Worm (Caenorhabditis elegans) whole organism, late embryonic: ENCODE data around the gene wbp-2.

Source experiments
- C08G9.2 ChIP-seq: sonication (generic microtip); optimal IDR thresholded peaks from 2 replicates; lab custom pipeline; 2016; ENCODE audit warnings: mild to moderate bottlenecking, missing genetic modification characterization, moderate library complexity, missing compliant biosample characterization
- F13H6.1 ChIP-seq: sonication (generic microtip); optimal IDR thresholded peaks from 2 replicates; lab custom pipeline; 2016; ENCODE audit warnings: missing genetic modification characterization, missing compliant biosample characterization
- K02D7.2 ChIP-seq: sonication (generic microtip); optimal IDR thresholded peaks from 2 replicates; lab custom pipeline; 2017; ENCODE audit warnings: mild to moderate bottlenecking, missing genetic modification characterization, missing compliant biosample characterization
- K09A11.1 ChIP-seq: sonication (generic microtip); optimal IDR thresholded peaks from 2 replicates; lab custom pipeline; 2017; ENCODE audit warnings: antibody characterized with exemption, mild to moderate bottlenecking, missing genetic modification characterization, missing compliant biosample characterization; ENCODE audit not compliant: insufficient read depth
- ceh-14 ChIP-seq: sonication (generic microtip); optimal IDR thresholded peaks from 2 replicates; lab custom pipeline; 2016; ENCODE audit warnings: missing genotype, missing genetic modification characterization, missing compliant biosample characterization
- ceh-2 ChIP-seq: sonication (generic microtip); optimal IDR thresholded peaks from 2 replicates; lab custom pipeline; 2016; ENCODE audit warnings: missing genotype, missing genetic modification characterization, missing compliant biosample characterization
- ceh-30 ChIP-seq: fragments of 150-350 bp; optimal IDR thresholded peaks from 2 replicates; lab custom pipeline; 2014; ENCODE audit warnings: missing biosample characterization, missing genetic modification characterization
- ceh-31 ChIP-seq: sonication (generic microtip); optimal IDR thresholded peaks from 2 replicates; lab custom pipeline; 2016; ENCODE audit warnings: missing genetic modification characterization, missing compliant biosample characterization
- ceh-34 ChIP-seq: sonication (generic microtip); optimal IDR thresholded peaks from 2 replicates; lab custom pipeline; 2016; ENCODE audit warnings: mild to moderate bottlenecking, missing genetic modification characterization, missing compliant biosample characterization
- ceh-48 ChIP-seq: sonication (generic microtip); optimal IDR thresholded peaks from 2 replicates; lab custom pipeline; 2016; ENCODE audit warnings: missing genetic modification characterization, inconsistent platforms, missing compliant biosample characterization
- ceh-6 ChIP-seq: fragments of 200-800 bp; sonication (Bioruptor generic); optimal IDR thresholded peaks from 2 replicates; lab custom pipeline; 2018; ENCODE audit warnings: mild to moderate bottlenecking, missing genetic modification characterization, missing compliant biosample characterization
- che-1 ChIP-seq: sonication (generic microtip); optimal IDR thresholded peaks from 2 replicates; lab custom pipeline; 2016; ENCODE audit warnings: mild to moderate bottlenecking, missing genetic modification characterization, missing compliant biosample characterization
- dve-1 ChIP-seq: sonication (generic microtip); optimal IDR thresholded peaks from 2 replicates; lab custom pipeline; 2017; ENCODE audit warnings: antibody characterized with exemption, mild to moderate bottlenecking, missing genetic modification characterization, missing compliant biosample characterization
- elt-2 ChIP-seq: sonication (generic microtip); optimal IDR thresholded peaks from 2 replicates; lab custom pipeline; 2016; ENCODE audit warnings: missing genetic modification reagents, missing genetic modification characterization, missing compliant biosample characterization
- hlh-13 ChIP-seq: fragments of 200-800 bp; sonication (Bioruptor generic); optimal IDR thresholded peaks from 2 replicates; lab custom pipeline; 2018; ENCODE audit warnings: mild to moderate bottlenecking, missing genetic modification characterization, missing compliant biosample characterization
- hlh-15 ChIP-seq: sonication (generic microtip); optimal IDR thresholded peaks from 2 replicates; lab custom pipeline; 2016; ENCODE audit warnings: missing genetic modification characterization, missing compliant biosample characterization
- hlh-30 ChIP-seq: sonication (generic microtip); optimal IDR thresholded peaks from 2 replicates; lab custom pipeline; 2017; ENCODE audit warnings: antibody characterized with exemption, missing genetic modification characterization, missing compliant biosample characterization; ENCODE audit not compliant: insufficient read depth
- lim-6 ChIP-seq: sonication (generic microtip); optimal IDR thresholded peaks from 2 replicates; lab custom pipeline; 2016; ENCODE audit warnings: missing genetic modification characterization, missing compliant biosample characterization
- mec-3 ChIP-seq: sonication (generic microtip); optimal IDR thresholded peaks from 2 replicates; lab custom pipeline; 2016; ENCODE audit warnings: borderline replicate concordance, missing genetic modification characterization, missing compliant biosample characterization
- nhr-11 ChIP-seq: fragments of 150-350 bp; optimal IDR thresholded peaks from 2 replicates; lab custom pipeline; 2014; ENCODE audit warnings: missing biosample characterization, missing genetic modification characterization
- pag-3 ChIP-seq: sonication (generic microtip); optimal IDR thresholded peaks from 2 replicates; lab custom pipeline; 2016; ENCODE audit warnings: missing compliant biosample characterization, missing genetic modification characterization, borderline replicate concordance
- pha-2 ChIP-seq: sonication (generic microtip); optimal IDR thresholded peaks from 2 replicates; lab custom pipeline; 2017; ENCODE audit warnings: mild to moderate bottlenecking, missing genetic modification characterization, missing compliant biosample characterization
- pqm-1 ChIP-seq: sonication (generic microtip); optimal IDR thresholded peaks from 2 replicates; lab custom pipeline; 2016; ENCODE audit warnings: missing genetic modification characterization, missing compliant biosample characterization
- sox-2 ChIP-seq: fragments of 200-800 bp; sonication (Bioruptor generic); IDR thresholded peaks from 2 replicates; pipeline ENCODE4 v1.3.6; 2022; ENCODE audit warnings: missing genetic modification reagents, missing genetic modification characterization, missing compliant biosample characterization
- sox-4 ChIP-seq: sonication (generic microtip); optimal IDR thresholded peaks from 2 replicates; lab custom pipeline; 2017; ENCODE audit warnings: mild to moderate bottlenecking, missing genetic modification characterization, inconsistent platforms, missing compliant biosample characterization
- syd-9 ChIP-seq: sonication (generic microtip); optimal IDR thresholded peaks from 2 replicates; lab custom pipeline; 2016; ENCODE audit warnings: mild to moderate bottlenecking, missing genetic modification characterization, moderate library complexity, missing compliant biosample characterization
- tbx-2 ChIP-seq: sonication (generic microtip); optimal IDR thresholded peaks from 2 replicates; lab custom pipeline; 2016; ENCODE audit warnings: missing genetic modification characterization, missing compliant biosample characterization
- unc-42 ChIP-seq: sonication (generic microtip); optimal IDR thresholded peaks from 2 replicates; lab custom pipeline; 2016; ENCODE audit warnings: missing genotype, missing genetic modification characterization, missing compliant biosample characterization
- unc-55 ChIP-seq: sonication (generic microtip); optimal IDR thresholded peaks from 2 replicates; lab custom pipeline; 2017; ENCODE audit warnings: missing biosample characterization, missing genetic modification reagents, missing genetic modification characterization

wbp-2 gene

DNA sequence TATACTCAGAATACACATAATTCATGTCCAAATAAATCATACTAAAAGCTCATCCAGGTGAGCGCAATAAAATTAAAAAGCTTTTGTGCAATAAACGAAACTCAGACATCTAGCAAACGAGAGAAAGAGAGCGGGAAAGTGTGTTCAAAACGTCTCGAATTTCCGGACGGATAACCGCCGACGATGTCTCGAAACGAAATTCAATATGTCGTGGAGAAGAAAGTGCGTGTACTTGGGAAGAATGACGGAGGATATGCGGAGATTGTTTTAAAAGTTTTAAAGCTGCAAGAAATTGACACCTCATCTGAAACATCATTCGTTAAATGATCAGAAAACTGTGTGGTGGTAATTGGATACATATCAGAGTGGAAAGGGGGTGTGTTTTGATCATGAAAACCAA, 14.8 kb upstream of the wbp-2 start:
- TF ChIP-seq ceh-14 (tag; lab: Kevin White, UChicago) (no peak), ceh-34 (tag; lab: Kevin White, UChicago) (peak; percentile 97)

DNA sequence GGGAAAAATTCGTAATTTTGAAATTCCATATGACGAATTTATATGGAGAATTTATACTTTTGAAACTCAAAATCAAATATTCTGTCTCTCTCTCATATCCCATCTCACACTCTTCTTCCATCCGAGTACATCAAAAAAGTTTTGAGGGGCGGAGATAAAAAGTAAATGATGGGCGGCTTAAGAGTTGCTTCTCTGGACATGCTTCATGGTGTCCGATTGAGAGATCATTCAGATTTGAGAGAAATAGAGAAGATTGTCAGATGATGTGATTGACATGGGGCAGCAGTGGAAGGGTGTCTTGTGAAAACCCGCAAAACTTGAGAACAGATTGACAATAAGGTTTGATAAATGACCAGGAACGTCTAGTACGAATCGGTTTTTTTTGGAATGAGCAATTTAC, 13.9 kb upstream of the wbp-2 start:
- TF ChIP-seq ceh-30 (tag; lab: Kevin White, UChicago) (no peak), unc-55 (GFP tag; lab: Kevin White, UChicago) (peak; percentile 99), dve-1 (tag; lab: Kevin White, UChicago) (no peak), K02D7.2 (tag; lab: Kevin White, UChicago) (no peak), unc-42 (tag; lab: Kevin White, UChicago) (peak; percentile 44)
- TF ChIP-seq, all 69 proteins: peak for 2

DNA sequence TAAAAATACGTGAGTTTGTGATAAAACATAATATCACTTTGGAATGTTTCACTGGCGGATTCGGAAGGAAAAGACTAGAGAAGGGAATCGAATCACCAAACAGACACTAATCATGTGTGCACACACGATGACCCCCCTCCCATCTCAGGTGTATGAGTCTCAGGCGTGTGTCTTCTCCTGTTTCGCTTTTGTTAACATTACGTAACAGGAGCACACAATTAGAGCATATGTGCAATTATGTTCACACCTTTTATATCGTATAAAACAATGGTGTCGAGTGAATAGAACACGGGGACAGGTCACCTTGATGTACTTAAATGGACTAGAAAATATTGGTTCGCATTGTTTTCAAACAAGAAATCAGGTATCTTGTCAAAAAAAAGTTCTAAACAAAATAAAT, 12.8 kb upstream of the wbp-2 start:
- TF ChIP-seq F13H6.1 (no peak), tbx-2 (tag; lab: Kevin White, UChicago) (peak; percentile 32), ceh-31 (peak; percentile 1), sox-2 (no peak), hlh-30 (tag; lab: Kevin White, UChicago) (peak; percentile 19)

DNA sequence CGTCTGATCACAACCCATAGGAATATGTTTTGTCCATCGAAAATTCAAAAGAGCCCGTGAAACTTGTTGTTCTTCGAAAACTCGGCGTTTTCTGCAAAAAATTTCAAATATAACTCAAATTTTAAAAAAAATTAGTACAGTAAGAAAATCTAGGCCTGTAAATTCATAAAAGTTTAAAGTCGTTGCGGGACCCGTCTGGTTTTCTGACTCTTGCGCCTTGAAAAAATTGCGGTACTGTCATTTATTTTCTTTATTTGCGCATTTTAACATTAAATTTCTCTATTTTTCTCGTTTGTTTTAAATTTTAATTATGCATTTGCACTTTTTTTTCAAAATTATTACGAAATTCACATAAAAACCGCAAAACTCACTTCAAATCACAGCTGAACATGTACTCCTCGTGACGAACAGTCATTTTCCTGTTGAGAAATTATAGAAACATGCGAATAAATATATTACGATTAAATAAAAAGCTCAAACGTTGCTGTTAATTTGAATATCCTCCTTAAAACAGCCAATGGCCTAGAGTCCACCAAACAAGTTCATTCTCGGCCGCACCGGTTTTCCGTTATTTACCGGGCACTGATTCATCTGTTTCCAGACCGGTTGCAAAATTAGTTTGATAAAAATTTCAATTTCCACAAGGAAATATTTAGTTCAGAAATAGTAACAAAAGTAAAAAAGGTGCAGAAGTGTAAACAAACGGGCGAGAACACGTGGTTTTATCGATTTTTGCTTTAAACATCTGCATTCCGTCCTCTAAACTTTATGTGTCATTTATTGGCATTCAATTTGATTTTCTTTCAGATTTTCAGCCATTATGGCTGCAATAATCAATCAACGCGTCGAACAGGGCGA, 10.3 kb upstream of the wbp-2 start, which contains the start of the genes csa-1 and wdfy-2:
TSS of gene csa-1 (minus strand) at position 669 of the 858 bp plus-strand sequence.
TSS of gene wdfy-2 (plus strand) at position 808 of the 858 bp plus-strand sequence.
- TF ChIP-seq elt-2 (tag; lab: Kevin White, UChicago) (no peak), ceh-31 (peak; percentile 26), hlh-15 (tag; lab: Kevin White, UChicago) (no peak), hlh-30 (tag; lab: Kevin White, UChicago) (no peak), ceh-2 (tag; lab: Kevin White, UChicago) (peak; percentile 19), che-1 (no peak), pqm-1 (tag; lab: Kevin White, UChicago) (no peak), dve-1 (tag; lab: Kevin White, UChicago) (no peak), syd-9 (tag; lab: Kevin White, UChicago) (no peak), C08G9.2 (peak; percentile 39), sox-4 (no peak)
- TF ChIP-seq, all 69 proteins: peak for 3

DNA sequence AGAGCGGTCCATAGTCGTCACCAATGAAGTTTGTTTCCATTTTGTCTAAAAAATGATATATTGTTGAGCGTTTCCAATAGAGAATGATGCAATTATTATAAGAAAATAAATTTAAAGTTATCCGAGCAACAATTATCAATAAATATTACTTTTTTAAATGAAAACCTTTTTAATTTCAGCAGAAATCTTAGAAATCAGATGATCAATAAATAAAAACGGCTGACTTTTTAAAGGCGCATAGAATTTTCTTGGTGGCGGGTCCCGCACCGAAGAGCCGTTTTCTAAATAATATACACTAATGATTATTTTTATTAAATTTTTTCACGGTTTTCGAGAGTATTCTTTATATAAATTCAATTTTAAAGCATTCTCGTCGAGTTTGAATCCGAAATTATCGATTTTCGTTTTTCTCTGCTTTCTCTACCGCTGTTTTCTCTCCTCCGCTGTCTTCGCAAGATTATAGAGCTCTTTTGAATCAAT, 6.7 kb upstream of the wbp-2 start, which contains the start of gene rab-39:
TSS of gene rab-39 (minus strand) at position 51 of the 480 bp plus-strand sequence.
- peak; percentile 53 for TF ChIP-seq unc-42 (tag; lab: Kevin White, UChicago)
- peak; percentile 3 for TF ChIP-seq ceh-48 (tag; lab: Kevin White, UChicago)
- no peak for TF ChIP-seq lim-6 (tag; lab: Kevin White, UChicago)
- no peak for TF ChIP-seq dve-1 (tag; lab: Kevin White, UChicago)
- TF ChIP-seq pag-3 (tag; lab: Kevin White, UChicago): no peak
- TF ChIP-seq F13H6.1: no peak
- TF ChIP-seq, all 69 proteins: peak for 2

ce11 chrII:9323660-9324059, 5.9 kb upstream of the wbp-2 start, which contains the start of gene egli-1:
Gene egli-1 (plus strand): TSS chrII:9323960.
- TF ChIP-seq ceh-6 (GFP tag; lab: Kevin White, UChicago) (no peak), tbx-2 (tag; lab: Kevin White, UChicago) (no peak), hlh-30 (tag; lab: Kevin White, UChicago) (no peak), nhr-11 (tag; lab: Kevin White, UChicago) (no peak), hlh-13 (no peak), pha-2 (tag; lab: Kevin White, UChicago) (no peak), K09A11.1 (tag; lab: Kevin White, UChicago) (no peak), ceh-30 (tag; lab: Kevin White, UChicago) (no peak), mec-3 (tag; lab: Kevin White, UChicago) (no peak)
- TF ChIP-seq, all 69 proteins: peak for 0
